Worm (Caenorhabditis elegans): Measurements from ENCODE around the gene C03H5.7.

ce11 chrII:402435-402834 is 22.4 kb downstream of the C03H5.7 start, which contains the start of gene clec-10:
- TF ChIP-seq flt-1 (GFP tag; IDR thresholded peaks at IDR 0.05) (no peak), ztf-23 (GFP tag; IDR thresholded peaks at IDR 0.05) (no peak), med-1 (GFP tag; optimal IDR thresholded peaks at IDR 0.05; ENCODE audit: insufficient read depth) (no peak), tab-1 (GFP tag; IDR thresholded peaks at IDR 0.05) (no peak), ref-1 (GFP tag; conservative IDR thresholded peaks at IDR 0.05) (no peak), cog-1 (tag; optimal IDR thresholded peaks at IDR 0.05) (no peak), ztf-29 (GFP tag; IDR thresholded peaks at IDR 0.05) (no peak), klf-2 (GFP tag; conservative IDR thresholded peaks at IDR 0.05) (no peak)
